Worm (Caenorhabditis elegans) whole organism, L2 larva: ENCODE data around the gene F31E9.3.

ENCODE experiments used
- F13H6.1 ChIP-seq: sonication (generic microtip); optimal IDR thresholded peaks from 2 replicates; lab custom pipeline; 2016; ENCODE audit warnings: missing genetic modification characterization, missing compliant biosample characterization
- ceh-16 ChIP-seq: fragments of 150-350 bp; optimal IDR thresholded peaks from 2 replicates; lab custom pipeline; 2014; ENCODE audit warnings: missing biosample characterization, missing genetic modification characterization
- elt-3 ChIP-seq: sonication (generic microtip); optimal IDR thresholded peaks from 2 replicates; lab custom pipeline; 2017; ENCODE audit warnings: missing biosample characterization, missing genetic modification characterization
- mdl-1 ChIP-seq, 2 experiments: fragments of 150-350 bp in 1 of 2; sonication (generic microtip) in 1 of 2; optimal IDR thresholded peaks; 2 replicates each; lab custom pipeline; 2017; ENCODE audit warnings: missing biosample characterization in 2 of 2, missing genetic modification characterization in 2 of 2
- nhr-11 ChIP-seq: fragments of 150-350 bp; optimal IDR thresholded peaks from 2 replicates; lab custom pipeline; 2014; ENCODE audit warnings: missing biosample characterization, missing genetic modification characterization
- sem-4 ChIP-seq: fragments of 150-350 bp; optimal IDR thresholded peaks from 2 replicates; lab custom pipeline; 2014; ENCODE audit warnings: missing biosample characterization, missing genetic modification reagents, missing genetic modification characterization
- unc-62 ChIP-seq: fragments of 150-350 bp; optimal IDR thresholded peaks from 2 replicates; lab custom pipeline; 2014; ENCODE audit warnings: missing biosample characterization, missing genetic modification reagents, missing genetic modification characterization
- ztf-11 ChIP-seq: sonication (generic microtip); optimal IDR thresholded peaks from 2 replicates; lab custom pipeline; 2017; ENCODE audit warnings: missing biosample characterization, missing genetic modification characterization

DNA sequence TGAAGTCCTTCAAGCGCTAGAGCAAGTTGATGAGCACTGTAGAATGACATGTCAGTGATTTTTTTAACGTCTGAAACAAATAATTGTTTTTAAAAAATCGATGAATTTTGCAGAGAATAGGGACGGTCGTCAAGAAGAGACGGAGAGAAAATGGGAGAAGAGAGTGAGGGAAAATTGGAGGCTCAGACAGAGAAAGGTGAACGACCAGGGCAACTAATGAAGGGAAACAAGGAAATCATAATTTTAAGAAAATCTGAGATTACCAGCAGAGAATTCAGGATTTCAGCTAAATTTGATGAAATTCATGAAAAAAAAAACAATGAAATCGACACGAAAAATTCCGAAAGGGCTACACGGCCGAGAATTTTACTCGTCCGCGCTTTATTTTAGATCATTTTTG, 7.3 kb upstream of the F31E9.3 start, which contains the start of gene F31E9.6:
- no peak for TF ChIP-seq ztf-11 (tag; lab: Kevin White, UChicago)
- no peak for TF ChIP-seq elt-3 (tag; lab: Kevin White, UChicago)
- no peak for TF ChIP-seq ceh-16 (tag; lab: Kevin White, UChicago)
- no peak for TF ChIP-seq unc-62 (GFP tag; lab: Kevin White, UChicago)
- no peak for TF ChIP-seq mdl-1 (tag; optimal IDR thresholded peaks at IDR 0.05; lab: Kevin White, UChicago)
- no peak for TF ChIP-seq F13H6.1 (tag; lab: Kevin White, UChicago)
- no peak for TF ChIP-seq sem-4 (tag; lab: Kevin White, UChicago)
- no peak for TF ChIP-seq nhr-11 (tag; lab: Kevin White, UChicago)
